Fruit fly (Drosophila melanogaster) whole organism, prepupa: Measurements from ENCODE around the gene CG11454.
A peak's percentile ranks its signal among the peaks of the same experiment; 100 is the strongest.

Experiments
- Blimp-1 ChIP-seq: fragments of 200-800 bp; sonication (Bioruptor generic); optimal IDR thresholded peaks from 3 replicates; lab custom pipeline; 2017; ENCODE audit warnings: missing biosample characterization, missing genetic modification characterization, mild to moderate bottlenecking, moderate library complexity, missing genetic modification reagents
- CG10631 ChIP-seq: fragments of 200-800 bp; sonication (Bioruptor generic); optimal IDR thresholded peaks from 2 replicates; lab custom pipeline; 2016; ENCODE audit warnings: missing biosample characterization, missing genetic modification characterization
- CG10669 ChIP-seq: fragments of 200-800 bp; sonication (Bioruptor generic); optimal IDR thresholded peaks from 3 replicates; lab custom pipeline; 2018; ENCODE audit warnings: missing biosample characterization, mild to moderate bottlenecking, missing genetic modification characterization, moderate library complexity
- CG11294 ChIP-seq: fragments of 200-800 bp; sonication (Bioruptor generic); IDR thresholded peaks from 2 replicates; pipeline ENCODE4 v1.3.6; 2022; ENCODE audit warnings: missing biosample characterization, missing genetic modification characterization
- CG11762 ChIP-seq: fragments of 200-800 bp; sonication (Bioruptor generic); optimal IDR thresholded peaks from 3 replicates; lab custom pipeline; 2016; ENCODE audit warnings: missing biosample characterization, missing genetic modification characterization; ENCODE audit not compliant: insufficient read depth
- CG11902 ChIP-seq: fragments of 200-800 bp; sonication (Bioruptor generic); optimal IDR thresholded peaks from 3 replicates; lab custom pipeline; 2016; ENCODE audit warnings: missing biosample characterization, missing genetic modification characterization
- CG15336 ChIP-seq: fragments of 200-800 bp; sonication (Bioruptor generic); IDR thresholded peaks from 2 replicates; pipeline ENCODE4 v1.3.6; 2022; ENCODE audit warnings: missing biosample characterization, missing genetic modification characterization
- CG16779 ChIP-seq: fragments of 200-800 bp; sonication (Bioruptor generic); optimal IDR thresholded peaks from 3 replicates; lab custom pipeline; 2017; ENCODE audit warnings: missing biosample characterization, mild to moderate bottlenecking, missing genetic modification characterization
- CG32006 ChIP-seq: fragments of 200-800 bp; sonication (Bioruptor generic); optimal IDR thresholded peaks from 3 replicates; lab custom pipeline; 2017; ENCODE audit warnings: missing biosample characterization, mild to moderate bottlenecking, missing genetic modification characterization
- CG34406 ChIP-seq: fragments of 200-800 bp; sonication (Bioruptor generic); optimal IDR thresholded peaks from 3 replicates; lab custom pipeline; 2016; ENCODE audit warnings: missing biosample characterization, missing genetic modification characterization
- CG6163 ChIP-seq: fragments of 200-800 bp; sonication (Bioruptor generic); IDR thresholded peaks from 3 replicates; pipeline ENCODE4 v1.3.6; 2022; ENCODE audit warnings: missing biosample characterization, missing genetic modification characterization
- CG6276 ChIP-seq: fragments of 200-800 bp; sonication (Bioruptor generic); optimal IDR thresholded peaks from 2 replicates; lab custom pipeline; 2017; ENCODE audit warnings: missing biosample characterization, mild to moderate bottlenecking, missing genetic modification characterization
- CG6808 ChIP-seq: fragments of 200-800 bp; sonication (Bioruptor generic); optimal IDR thresholded peaks from 3 replicates; lab custom pipeline; 2017; ENCODE audit warnings: missing biosample characterization, missing genetic modification characterization, mild to moderate bottlenecking, moderate library complexity, missing genetic modification reagents
- CG6854 ChIP-seq: fragments of 200-800 bp; sonication (Bioruptor generic); optimal IDR thresholded peaks from 2 replicates; lab custom pipeline; 2017; ENCODE audit warnings: missing biosample characterization, mild to moderate bottlenecking, missing genetic modification characterization
- CG8119 ChIP-seq: fragments of 200-800 bp; sonication (Bioruptor generic); IDR thresholded peaks from 3 replicates; pipeline ENCODE4 v1.3.6; 2022; ENCODE audit warnings: missing biosample characterization, missing genetic modification characterization
- CG8632 ChIP-seq: fragments of 200-800 bp; sonication (Bioruptor generic); optimal IDR thresholded peaks from 3 replicates; lab custom pipeline; 2016; ENCODE audit warnings: missing biosample characterization, missing genetic modification characterization
- CG9139 ChIP-seq: fragments of 200-800 bp; sonication (Bioruptor generic); optimal IDR thresholded peaks from 3 replicates; lab custom pipeline; 2017; ENCODE audit warnings: missing biosample characterization, mild to moderate bottlenecking, missing genetic modification characterization
- Eip78C ChIP-seq: fragments of 200-800 bp; sonication (Bioruptor generic); peaks from one replicate; lab custom pipeline; 2016; ENCODE audit warnings: missing biosample characterization, missing genetic modification characterization
- Eip93F ChIP-seq: fragments of 200-800 bp; sonication (Bioruptor generic); optimal IDR thresholded peaks from 2 replicates; lab custom pipeline; 2016; ENCODE audit warnings: missing biosample characterization, mild to moderate bottlenecking, missing genetic modification characterization
- Ets21C ChIP-seq: fragments of 200-800 bp; sonication (Bioruptor generic); optimal IDR thresholded peaks from 3 replicates; lab custom pipeline; 2016; ENCODE audit warnings: missing biosample characterization, missing genetic modification characterization
- Ets96B ChIP-seq: fragments of 200-800 bp; optimal IDR thresholded peaks from 2 replicates; lab custom pipeline; 2019; ENCODE audit warnings: missing biosample characterization, mild to moderate bottlenecking, missing genetic modification characterization, moderate library complexity
- Gug ChIP-seq: fragments of 200-800 bp; sonication (Bioruptor generic); IDR thresholded peaks from 2 replicates; pipeline ENCODE4 v1.3.6; 2022; ENCODE audit warnings: missing biosample characterization, missing genetic modification characterization
- Hr38 ChIP-seq: sonication (Bioruptor generic); optimal IDR thresholded peaks from 2 replicates; lab custom pipeline; 2016; ENCODE audit warnings: missing biosample characterization, missing genetic modification characterization
- Hr4 ChIP-seq: fragments of 200-800 bp; sonication (Bioruptor generic); optimal IDR thresholded peaks from 3 replicates; lab custom pipeline; 2016; ENCODE audit warnings: missing biosample characterization, missing genetic modification characterization
- Lpt ChIP-seq: fragments of 200-800 bp; sonication (Bioruptor generic); optimal IDR thresholded peaks from 3 replicates; lab custom pipeline; 2016; ENCODE audit warnings: missing biosample characterization, missing genetic modification characterization
- Sox102F ChIP-seq: fragments of 200-800 bp; sonication (Bioruptor generic); optimal IDR thresholded peaks from 2 replicates; lab custom pipeline; 2016; ENCODE audit warnings: missing biosample characterization, mild to moderate bottlenecking, missing genetic modification characterization
- Sox14 ChIP-seq: fragments of 200-800 bp; sonication (Bioruptor generic); optimal IDR thresholded peaks from 3 replicates; lab custom pipeline; 2016; ENCODE audit warnings: missing biosample characterization, missing genetic modification characterization
- Sox15 ChIP-seq: fragments of 200-800 bp; sonication (Bioruptor generic); optimal IDR thresholded peaks from 3 replicates; lab custom pipeline; 2016; ENCODE audit warnings: missing biosample characterization, missing genetic modification characterization
- dac ChIP-seq: fragments of 200-800 bp; sonication (Bioruptor generic); optimal IDR thresholded peaks from 2 replicates; lab custom pipeline; 2017; ENCODE audit warnings: missing biosample characterization, mild to moderate bottlenecking, missing genetic modification characterization
- dsx ChIP-seq: fragments of 200-800 bp; optimal IDR thresholded peaks from 3 replicates; lab custom pipeline; 2019; ENCODE audit warnings: missing biosample characterization, mild to moderate bottlenecking, missing genetic modification characterization, moderate library complexity; ENCODE audit not compliant: poor library complexity, severe bottlenecking
- eg ChIP-seq: fragments of 200-800 bp; sonication (Bioruptor generic); IDR thresholded peaks from 3 replicates; pipeline ENCODE4 v1.3.6; 2022; ENCODE audit warnings: missing biosample characterization, missing genetic modification characterization
- fd59A ChIP-seq: fragments of 200-800 bp; sonication (Bioruptor generic); optimal IDR thresholded peaks from 2 replicates; lab custom pipeline; 2017; ENCODE audit warnings: missing biosample characterization, mild to moderate bottlenecking, missing genetic modification characterization, missing genetic modification reagents
- fd85E ChIP-seq: fragments of 200-800 bp; sonication (Bioruptor generic); optimal IDR thresholded peaks from 3 replicates; lab custom pipeline; 2016; ENCODE audit warnings: missing biosample characterization, missing genetic modification characterization
- fkh ChIP-seq: fragments of 200-800 bp; sonication (Bioruptor generic); optimal IDR thresholded peaks from 3 replicates; lab custom pipeline; 2017; ENCODE audit warnings: missing biosample characterization, mild to moderate bottlenecking, missing genetic modification characterization, moderate library complexity
- salr ChIP-seq, 2 experiments: fragments of 200-800 bp; sonication (Bioruptor generic); optimal IDR thresholded peaks; 3 replicates each; lab custom pipeline; 2016 to 2018; ENCODE audit warnings: missing biosample characterization in 2 of 2, missing genetic modification characterization in 2 of 2, mild to moderate bottlenecking in 1 of 2
- ss ChIP-seq, 2 experiments: fragments of 200-800 bp; sonication (Bioruptor generic); optimal IDR thresholded peaks; 2 replicates in 1 of 2; 3 replicates in 1 of 2; lab custom pipeline; 2017 to 2018; ENCODE audit warnings: mild to moderate bottlenecking in 2 of 2, missing biosample characterization in 2 of 2, missing genetic modification characterization in 2 of 2, moderate library complexity in 1 of 2

CG11454 gene

dm6 chr2L:120492-121455, 22.3 kb upstream of the CG11454 start (continued):
- TF ChIP-seq Hr4 (GFP tag; lab: Kevin White, UChicago) (peak; percentile 62), CG10631 (GFP tag; lab: Kevin White, UChicago) (peak; percentile 18), CG11902 (no peak), CG32006 (GFP tag; lab: Kevin White, UChicago) (peak; percentile 74), dsx (GFP tag; lab: Kevin White, UChicago) (no peak), dac (GFP tag; lab: Kevin White, UChicago) (no peak), Ets96B (no peak), salr (GFP tag; optimal IDR thresholded peaks at IDR 0.05; lab: Kevin White, UChicago) (peak in 1 of 2 experiments; percentile 20), CG6276 (GFP tag; lab: Kevin White, UChicago) (peak; percentile 65), Sox102F (GFP tag; lab: Kevin White, UChicago) (no peak)

- TF ChIP-seq Gug (GFP tag; lab: Robert Waterston, UW) (no peak), CG6854 (GFP tag; lab: Kevin White, UChicago) (no peak), CG8632 (GFP tag; lab: Kevin White, UChicago) (no peak), CG11294 (GFP tag; lab: Robert Waterston, UW) (no peak), CG11762 (GFP tag; lab: Kevin White, UChicago) (no peak), CG8119 (GFP tag; lab: Robert Waterston, UW) (peak; percentile 61; the same call in 2 of the 3 replicates), CG15336 (peak; percentile 52; the same call in 1 of the 2 replicates), fkh (GFP tag; lab: Kevin White, UChicago) (peak; percentile 30), CG6163 (GFP tag; lab: Robert Waterston, UW) (peak; percentile 58; the same call in 2 of the 3 replicates), CG10669 (GFP tag; lab: Kevin White, UChicago) (no peak), Lpt (GFP tag; lab: Kevin White, UChicago) (peak; percentile 80), ss (GFP tag; optimal IDR thresholded peaks at IDR 0.05; lab: Kevin White, UChicago) (peak; percentile 10 to 23), dsx (GFP tag; lab: Kevin White, UChicago) (no peak), Ets96B (no peak), CG32006 (GFP tag; lab: Kevin White, UChicago) (no peak), CG16779 (tag; lab: Kevin White, UChicago) (peak; percentile 44)
These were observed 21.7 kb upstream of the CG11454 start, which contains the start of gene CG4822 for dm6 chr2L:121456-121831. Gene CG4822, minus strand, starts transcription at chr2L:121754.

dm6 chr2L:122167-123006, 20.7 kb upstream of the CG11454 start:
- TF ChIP-seq Eip78C (GFP tag; lab: Kevin White, UChicago) (peak; percentile 68), dsx (GFP tag; lab: Kevin White, UChicago) (no peak), CG6808 (GFP tag; lab: Kevin White, UChicago) (no peak), fd59A (GFP tag; lab: Kevin White, UChicago) (no peak)

dm6 chr2L:123007-123327, 20.2 kb upstream of the CG11454 start:
- no peak for TF ChIP-seq CG9139 (GFP tag; lab: Kevin White, UChicago)
- no peak for TF ChIP-seq Ets21C
- no peak for TF ChIP-seq eg (GFP tag; lab: Robert Waterston, UW)
- no peak for TF ChIP-seq Sox15
- no peak for TF ChIP-seq fkh (GFP tag; lab: Kevin White, UChicago)
- no peak for TF ChIP-seq salr (GFP tag; optimal IDR thresholded peaks at IDR 0.05; lab: Kevin White, UChicago)
- TF ChIP-seq CG32006 (GFP tag; lab: Kevin White, UChicago), result no peak
- TF ChIP-seq Hr38 (GFP tag; lab: Kevin White, UChicago), result no peak
- TF ChIP-seq Sox14 (GFP tag; lab: Kevin White, UChicago), result no peak
- TF ChIP-seq Sox102F (GFP tag; lab: Kevin White, UChicago), result no peak
- no peak for TF ChIP-seq Eip93F (GFP tag; lab: Kevin White, UChicago)
- no peak for TF ChIP-seq fd85E
- no peak for TF ChIP-seq CG8119 (GFP tag; lab: Robert Waterston, UW)
- no peak for TF ChIP-seq CG34406
- TF ChIP-seq Blimp-1 (GFP tag; lab: Kevin White, UChicago), result no peak
- no peak for TF ChIP-seq Ets96B
